Worm (Caenorhabditis elegans): ENCODE results near the gene R10E9.2.

R10E9.2 gene

DNA sequence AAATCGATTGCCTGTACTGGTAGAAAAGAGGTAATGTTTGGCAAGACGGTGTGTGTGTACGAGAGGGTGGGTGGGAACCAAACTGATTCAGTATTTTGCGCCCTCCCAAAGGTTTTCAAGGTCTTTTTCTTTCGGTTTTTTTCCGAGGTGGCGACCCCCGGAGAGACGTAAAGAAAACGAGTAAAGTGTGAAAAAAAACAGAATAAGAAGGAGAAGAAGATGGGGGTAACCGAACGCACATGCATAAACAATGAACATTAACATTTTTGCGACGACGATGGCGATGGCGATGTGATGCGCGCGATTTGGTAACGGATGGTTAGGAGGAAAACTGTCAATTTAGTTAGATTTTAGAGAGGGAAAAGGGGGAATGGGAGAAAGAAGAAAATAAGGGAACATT, 14.3 kb upstream of the R10E9.2 start:
- TF ChIP-seq sem-2 (GFP tag; optimal IDR thresholded peaks at IDR 0.05) (no peak), unc-39 (tag; optimal IDR thresholded peaks at IDR 0.05) (no peak), drap-1 (GFP tag; optimal IDR thresholded peaks at IDR 0.05) (no peak), nhr-28 (tag; optimal IDR thresholded peaks at IDR 0.05) (no peak), flh-1 (GFP tag; optimal IDR thresholded peaks at IDR 0.05) (no peak), ces-1 (GFP tag; optimal IDR thresholded peaks at IDR 0.05) (no peak), ceh-83 (GFP tag; optimal IDR thresholded peaks at IDR 0.05) (no peak), blmp-1 (tag; optimal IDR thresholded peaks at IDR 0.05) (no peak), nhr-76 (tag; optimal IDR thresholded peaks at IDR 0.05) (no peak), zip-8 (tag; optimal IDR thresholded peaks at IDR 0.05) (no peak), elt-3 (tag; optimal IDR thresholded peaks at IDR 0.05) (no peak), tbx-8 (GFP tag; optimal IDR thresholded peaks at IDR 0.05) (no peak), bed-3 (GFP tag; optimal IDR thresholded peaks at IDR 0.05) (no peak), ceh-39 (tag; optimal IDR thresholded peaks at IDR 0.05) (no peak), sptf-1 (tag; optimal IDR thresholded peaks at IDR 0.05) (no peak), unc-62 (GFP tag; optimal IDR thresholded peaks at IDR 0.05) (no peak), nhr-237 (tag; optimal IDR thresholded peaks at IDR 0.05) (no peak), ceh-43 (GFP tag; optimal IDR thresholded peaks at IDR 0.05) (no peak)

DNA sequence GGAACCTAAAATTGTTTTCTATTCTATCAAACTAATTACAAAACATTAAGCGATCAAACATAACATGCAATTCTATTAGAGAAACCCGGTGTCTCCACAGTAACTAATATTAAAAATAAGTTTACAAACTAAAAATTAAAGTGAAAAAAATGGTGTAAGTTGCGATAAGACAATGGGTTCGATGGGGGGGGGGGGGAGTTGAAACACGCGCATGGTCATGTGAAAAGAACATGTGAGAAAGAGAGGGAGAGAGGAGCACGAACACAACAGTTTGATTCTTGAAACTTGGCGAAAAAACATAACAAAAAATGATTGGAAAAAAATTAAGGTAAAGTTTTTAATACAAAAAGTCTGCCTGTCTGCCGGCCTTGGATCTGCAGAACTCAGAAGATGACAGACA, 12.9 kb upstream of the R10E9.2 start:
- TF ChIP-seq elt-1 (tag; optimal IDR thresholded peaks at IDR 0.05; ENCODE audit: borderline replicate concordance, insufficient read depth) (no peak), lin-32 (GFP tag; optimal IDR thresholded peaks at IDR 0.05) (no peak), unc-62 (GFP tag; optimal IDR thresholded peaks at IDR 0.05) (no peak), ceh-83 (GFP tag; optimal IDR thresholded peaks at IDR 0.05) (no peak), flh-1 (GFP tag; optimal IDR thresholded peaks at IDR 0.05) (no peak), lin-13 (tag; optimal IDR thresholded peaks at IDR 0.05) (no peak), mls-2 (tag; optimal IDR thresholded peaks at IDR 0.05) (no peak), blmp-1 (tag; optimal IDR thresholded peaks at IDR 0.05) (no peak), mep-1 (tag; optimal IDR thresholded peaks at IDR 0.05) (no peak), pha-4 (tag; optimal IDR thresholded peaks at IDR 0.05) (no peak), mab-5 (tag; optimal IDR thresholded peaks at IDR 0.05) (no peak), lsy-2 (tag; optimal IDR thresholded peaks at IDR 0.05) (no peak)

DNA sequence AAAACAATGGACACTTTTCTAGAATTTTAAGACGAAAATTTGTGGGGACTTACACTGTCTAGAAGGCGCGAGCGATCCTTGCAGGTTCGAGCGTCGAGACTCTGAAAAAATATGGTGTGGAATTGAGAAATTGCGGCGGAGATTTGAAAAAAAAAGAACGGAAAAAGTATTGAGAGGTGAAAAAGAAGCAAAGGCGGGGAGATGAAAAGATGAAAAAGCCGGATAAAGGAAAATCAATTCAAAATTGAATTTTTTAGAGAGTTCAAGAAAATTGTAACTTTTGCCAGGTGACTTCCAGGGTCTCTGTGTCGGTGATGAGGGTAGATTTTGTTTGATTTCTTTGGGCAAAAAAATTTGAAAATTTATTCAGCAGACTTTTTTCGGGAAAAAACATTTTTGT, 12.2 kb upstream of the R10E9.2 start, which contains the start of gene msi-1:
Gene msi-1, minus strand, starts transcription at position 101 of the 400 bp plus-strand sequence.
- TF ChIP-seq elt-1 (tag; optimal IDR thresholded peaks at IDR 0.05; ENCODE audit: borderline replicate concordance, insufficient read depth) (no peak), lin-13 (tag; optimal IDR thresholded peaks at IDR 0.05) (no peak), mls-2 (tag; optimal IDR thresholded peaks at IDR 0.05) (no peak), zip-8 (tag; optimal IDR thresholded peaks at IDR 0.05) (no peak), sptf-1 (tag; optimal IDR thresholded peaks at IDR 0.05) (no peak), ceh-39 (tag; optimal IDR thresholded peaks at IDR 0.05) (no peak), nhr-76 (tag; optimal IDR thresholded peaks at IDR 0.05) (no peak), hlh-1 (tag; optimal IDR thresholded peaks at IDR 0.05) (no peak), unc-120 (tag; optimal IDR thresholded peaks at IDR 0.05; ENCODE audit: poor library complexity, severe bottlenecking) (no peak), nhr-2 (tag; optimal IDR thresholded peaks at IDR 0.05) (no peak)

DNA sequence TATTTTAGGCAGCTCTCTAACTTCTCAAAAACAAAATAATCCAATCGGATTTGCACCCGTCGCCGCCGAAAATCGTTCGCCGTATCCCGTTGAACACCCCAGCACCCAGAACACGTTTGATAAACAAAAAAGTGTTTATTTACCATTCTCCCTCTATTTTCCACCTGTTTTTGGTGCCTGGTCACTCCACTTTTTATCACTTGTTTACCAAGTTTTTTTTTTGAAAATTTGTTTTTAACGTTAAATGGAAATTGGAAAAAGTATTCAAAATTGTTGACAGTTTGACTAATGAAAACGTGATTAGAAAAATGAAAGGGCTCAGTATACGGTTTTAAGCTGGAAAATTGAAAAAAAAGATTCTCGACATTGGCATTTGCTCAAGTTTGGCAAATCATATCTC, 10.9 kb upstream of the R10E9.2 start:
- TF ChIP-seq mep-1 (tag; optimal IDR thresholded peaks at IDR 0.05), result no peak
- TF ChIP-seq nhr-237 (tag; optimal IDR thresholded peaks at IDR 0.05), result no peak
- TF ChIP-seq lin-13 (tag; optimal IDR thresholded peaks at IDR 0.05), result no peak
- no peak for TF ChIP-seq unc-120 (tag; optimal IDR thresholded peaks at IDR 0.05; ENCODE audit: poor library complexity, severe bottlenecking)
- no peak for TF ChIP-seq drap-1 (GFP tag; optimal IDR thresholded peaks at IDR 0.05)
- TF ChIP-seq nhr-28 (tag; optimal IDR thresholded peaks at IDR 0.05), result no peak
- no peak for TF ChIP-seq tbx-8 (GFP tag; optimal IDR thresholded peaks at IDR 0.05)
- no peak for TF ChIP-seq nhr-12 (tag; optimal IDR thresholded peaks at IDR 0.05)
- TF ChIP-seq snpc-4 (tag; optimal IDR thresholded peaks at IDR 0.05), result no peak
- no peak for TF ChIP-seq lsy-2 (tag; optimal IDR thresholded peaks at IDR 0.05)
- no peak for TF ChIP-seq ztf-11 (tag; optimal IDR thresholded peaks at IDR 0.05)
- TF ChIP-seq elt-1 (tag; optimal IDR thresholded peaks at IDR 0.05; ENCODE audit: borderline replicate concordance, insufficient read depth), result no peak
- TF ChIP-seq ces-1 (GFP tag; optimal IDR thresholded peaks at IDR 0.05), result no peak
- TF ChIP-seq ceh-39 (tag; optimal IDR thresholded peaks at IDR 0.05), result no peak
- no peak for TF ChIP-seq cnd-1 (tag; optimal IDR thresholded peaks at IDR 0.05)

Measured in whole organism, mixed stage, embryonic.